Fruit fly (Drosophila melanogaster) whole organism, embryonic: Measurements from ENCODE around the gene mask.
A peak's percentile ranks its signal among the peaks of the same experiment; 100 is the strongest.

Source experiments
- Abd-B ChIP-seq: fragments of 200-800 bp; sonication (Bioruptor generic); optimal IDR thresholded peaks from 2 replicates; lab custom pipeline; 2018; ENCODE audit warnings: missing biosample characterization, mild to moderate bottlenecking, missing genetic modification characterization, moderate library complexity
- B-H1 ChIP-seq: fragments of 200-800 bp; sonication (Bioruptor generic); IDR thresholded peaks from 3 replicates; pipeline ENCODE4 v1.3.6; 2022; ENCODE audit warnings: missing biosample characterization, missing genetic modification characterization
- Bgb ChIP-seq: fragments of 200-800 bp; sonication (Bioruptor generic); IDR thresholded peaks from 2 replicates; pipeline ENCODE4 v1.3.6; 2022; ENCODE audit warnings: missing biosample characterization, missing genetic modification characterization; ENCODE audit not compliant: partially characterized antibody
- CG11504 ChIP-seq: fragments of 200-800 bp; sonication (Bioruptor generic); optimal IDR thresholded peaks from 3 replicates; lab custom pipeline; 2019; ENCODE audit warnings: missing biosample characterization, mild to moderate bottlenecking, missing genetic modification characterization, moderate library complexity
- CG11560 ChIP-seq: fragments of 200-800 bp; sonication (Bioruptor generic); IDR thresholded peaks from 3 replicates; pipeline ENCODE4 v1.3.6; 2022; ENCODE audit warnings: missing biosample characterization, missing genetic modification characterization
- CG11696 ChIP-seq: fragments of 200-800 bp; sonication (Bioruptor generic); IDR thresholded peaks from 2 replicates; pipeline ENCODE4 v1.3.6; 2022; ENCODE audit warnings: missing biosample characterization, missing genetic modification characterization
- CG12391 ChIP-seq: fragments of 200-800 bp; sonication (Bioruptor generic); optimal IDR thresholded peaks from 3 replicates; lab custom pipeline; 2018; ENCODE audit warnings: missing biosample characterization, mild to moderate bottlenecking, missing genetic modification characterization, moderate library complexity
- CG13775 ChIP-seq: fragments of 200-800 bp; sonication (Bioruptor generic); optimal IDR thresholded peaks from 3 replicates; lab custom pipeline; 2017; ENCODE audit warnings: missing biosample characterization, mild to moderate bottlenecking, missing genetic modification characterization
- CG13894 ChIP-seq: fragments of 200-800 bp; sonication (Bioruptor generic); optimal IDR thresholded peaks from 3 replicates; lab custom pipeline; 2018; ENCODE audit warnings: missing biosample characterization, mild to moderate bottlenecking, missing genetic modification characterization, moderate library complexity
- CG17385 ChIP-seq: fragments of 200-800 bp; sonication (Bioruptor generic); optimal IDR thresholded peaks from 3 replicates; lab custom pipeline; 2018; ENCODE audit warnings: missing biosample characterization, mild to moderate bottlenecking, missing genetic modification characterization
- CG31388 ChIP-seq: fragments of 200-800 bp; sonication (Bioruptor generic); optimal IDR thresholded peaks from 2 replicates; lab custom pipeline; 2016; ENCODE audit warnings: missing biosample characterization, missing genetic modification characterization
- CG33213 ChIP-seq: fragments of 200-800 bp; sonication (Bioruptor generic); optimal IDR thresholded peaks from 3 replicates; lab custom pipeline; 2016; ENCODE audit warnings: missing biosample characterization, missing genetic modification characterization
- CG4328 ChIP-seq: fragments of 200-800 bp; sonication (Bioruptor generic); optimal IDR thresholded peaks from 3 replicates; lab custom pipeline; 2017; ENCODE audit warnings: missing biosample characterization, missing genetic modification reagents, missing genetic modification characterization
- CG4404 ChIP-seq: fragments of 200-800 bp; sonication (Bioruptor generic); IDR thresholded peaks from 2 replicates; pipeline ENCODE4 v1.3.6; 2022; ENCODE audit warnings: missing biosample characterization, missing genetic modification characterization
- CG5245 ChIP-seq: fragments of 200-800 bp; sonication (Bioruptor generic); optimal IDR thresholded peaks from 3 replicates; lab custom pipeline; 2016; ENCODE audit warnings: missing biosample characterization, missing genetic modification characterization
- CG7357 ChIP-seq: fragments of 200-800 bp; sonication (Bioruptor generic); IDR thresholded peaks from 3 replicates; pipeline ENCODE4 v1.3.6; 2022; ENCODE audit warnings: missing biosample characterization, missing genetic modification characterization
- CG7786 ChIP-seq: fragments of 200-800 bp; sonication (Bioruptor generic); optimal IDR thresholded peaks from 2 replicates; lab custom pipeline; 2016; ENCODE audit warnings: missing biosample characterization, missing genetic modification characterization
- CG8765 ChIP-seq: fragments of 200-800 bp; sonication (Bioruptor generic); IDR thresholded peaks from 2 replicates; pipeline ENCODE4 v1.3.6; 2022; ENCODE audit warnings: missing biosample characterization, missing genetic modification characterization
- CG8924 ChIP-seq: fragments of 200-800 bp; optimal IDR thresholded peaks from 3 replicates; lab custom pipeline; 2019; ENCODE audit warnings: missing biosample characterization, mild to moderate bottlenecking, missing genetic modification characterization, moderate library complexity
- CG9817 ChIP-seq: fragments of 200-800 bp; sonication (Bioruptor generic); optimal IDR thresholded peaks from 2 replicates; lab custom pipeline; 2018; ENCODE audit warnings: missing biosample characterization, mild to moderate bottlenecking, missing genetic modification characterization, moderate library complexity
- CTCF ChIP-seq: fragments of 200-800 bp; sonication (Bioruptor generic); optimal IDR thresholded peaks from 2 replicates; lab custom pipeline; 2017; ENCODE audit warnings: missing biosample characterization, mild to moderate bottlenecking, missing genetic modification characterization, moderate library complexity
- Chrac-16 ChIP-seq: fragments of 200-800 bp; sonication (Bioruptor generic); optimal IDR thresholded peaks from 3 replicates; lab custom pipeline; 2016; ENCODE audit warnings: missing biosample characterization, missing genetic modification characterization
- D19A ChIP-seq: fragments of 200-800 bp; optimal IDR thresholded peaks from 3 replicates; lab custom pipeline; 2019; ENCODE audit warnings: missing biosample characterization, mild to moderate bottlenecking, missing genetic modification characterization, moderate library complexity
- HLHmδ ChIP-seq: fragments of 200-800 bp; sonication (Bioruptor generic); optimal IDR thresholded peaks from 2 replicates; lab custom pipeline; 2018; ENCODE audit warnings: missing biosample characterization, mild to moderate bottlenecking, missing genetic modification characterization, moderate library complexity
- HmgZ ChIP-seq: fragments of 200-800 bp; sonication (Bioruptor generic); optimal IDR thresholded peaks from 2 replicates; lab custom pipeline; 2018; ENCODE audit warnings: missing biosample characterization, mild to moderate bottlenecking, missing genetic modification characterization
- Lhr ChIP-seq: fragments of 200-800 bp; sonication (Bioruptor generic); optimal IDR thresholded peaks from 3 replicates; lab custom pipeline; 2017; ENCODE audit warnings: mild to moderate bottlenecking, missing biosample characterization, missing genetic modification reagents, missing genetic modification characterization
- Mad ChIP-seq: fragments of 200-800 bp; sonication (Bioruptor generic); optimal IDR thresholded peaks from 2 replicates; lab custom pipeline; 2016; ENCODE audit warnings: missing biosample characterization, missing genetic modification characterization
- Max ChIP-seq: fragments of 200-800 bp; sonication (Bioruptor generic); optimal IDR thresholded peaks from 2 replicates; lab custom pipeline; 2016; ENCODE audit warnings: missing biosample characterization, mild to moderate bottlenecking, missing genetic modification characterization
- Med ChIP-seq: fragments of 200-800 bp; sonication (Bioruptor generic); peaks from one replicate; lab custom pipeline; 2016; ENCODE audit warnings: missing biosample characterization, missing genetic modification characterization, mild to moderate bottlenecking, inconsistent platforms, moderate library complexity
- Nf-YA ChIP-seq: fragments of 200-800 bp; sonication (Bioruptor generic); IDR thresholded peaks from 2 replicates; pipeline ENCODE4 v1.3.6; 2022; ENCODE audit warnings: missing biosample characterization, missing genetic modification characterization
- NfI ChIP-seq: fragments of 200-800 bp; sonication (Bioruptor generic); optimal IDR thresholded peaks from 3 replicates; lab custom pipeline; 2018; ENCODE audit warnings: missing biosample characterization, mild to moderate bottlenecking, missing genetic modification characterization, moderate library complexity
- Optix ChIP-seq: fragments of 200-800 bp; sonication (Bioruptor generic); IDR thresholded peaks from 3 replicates; pipeline ENCODE4 v1.3.6; 2022; ENCODE audit warnings: missing biosample characterization, missing genetic modification characterization
- TFAM ChIP-seq: fragments of 200-800 bp; sonication (Bioruptor generic); optimal IDR thresholded peaks from 2 replicates; lab custom pipeline; 2017; ENCODE audit warnings: missing biosample characterization, missing genetic modification characterization, inconsistent platforms
- crc ChIP-seq: fragments of 200-800 bp; sonication (Bioruptor generic); optimal IDR thresholded peaks from 2 replicates; lab custom pipeline; 2016; ENCODE audit warnings: missing biosample characterization, missing genetic modification characterization
- cwo ChIP-seq: fragments of 200-800 bp; sonication (Bioruptor generic); optimal IDR thresholded peaks from 3 replicates; lab custom pipeline; 2017; ENCODE audit warnings: missing biosample characterization, missing genetic modification characterization, mild to moderate bottlenecking, moderate library complexity, missing genetic modification reagents
- gce ChIP-seq: fragments of 200-800 bp; sonication (Bioruptor generic); IDR thresholded peaks from 3 replicates; pipeline ENCODE4 v1.3.6; 2022; ENCODE audit warnings: missing biosample characterization, missing genetic modification characterization
- gcm ChIP-seq: fragments of 200-800 bp; sonication (Bioruptor generic); optimal IDR thresholded peaks from 2 replicates; lab custom pipeline; 2019; ENCODE audit warnings: missing biosample characterization, mild to moderate bottlenecking, missing genetic modification characterization, moderate library complexity
- ham ChIP-seq: fragments of 200-800 bp; sonication (Bioruptor generic); IDR thresholded peaks from 2 replicates; pipeline ENCODE4 v1.3.6; 2022; ENCODE audit warnings: missing biosample characterization, missing genetic modification characterization
- mam ChIP-seq: fragments of 200-800 bp; sonication (Bioruptor generic); optimal IDR thresholded peaks from 3 replicates; lab custom pipeline; 2016; ENCODE audit warnings: missing biosample characterization, missing genetic modification characterization
- mld ChIP-seq: fragments of 200-800 bp; sonication (Bioruptor generic); IDR thresholded peaks from 3 replicates; pipeline ENCODE4 v1.3.6; 2022; ENCODE audit warnings: missing biosample characterization, missing genetic modification characterization; ENCODE audit not compliant: partially characterized antibody
- nmo ChIP-seq: fragments of 200-800 bp; sonication (Bioruptor generic); optimal IDR thresholded peaks from 2 replicates; lab custom pipeline; 2018; ENCODE audit warnings: missing biosample characterization, mild to moderate bottlenecking, missing genetic modification characterization, moderate library complexity
- nom ChIP-seq: fragments of 200-800 bp; sonication (Bioruptor generic); optimal IDR thresholded peaks from 2 replicates; lab custom pipeline; 2017; ENCODE audit warnings: missing biosample characterization, missing genetic modification characterization, mild to moderate bottlenecking, moderate library complexity, missing genetic modification reagents
- repo ChIP-seq: fragments of 200-800 bp; sonication (Bioruptor generic); optimal IDR thresholded peaks from 2 replicates; lab custom pipeline; 2016; ENCODE audit warnings: missing biosample characterization, missing genetic modification characterization
- sc ChIP-seq, 3 experiments: fragments of >200 bp in 2 of 3; fragments of 200-800 bp in 1 of 3; sonication (Bioruptor generic) in 1 of 3; optimal IDR thresholded peaks; 2 replicates in 2 of 3; 3 replicates in 1 of 3; lab custom pipeline; 2017; ENCODE audit warnings: mild to moderate bottlenecking in 1 of 3, missing biosample characterization in 1 of 3, missing genetic modification characterization in 1 of 3, missing genetic modification reagents in 1 of 3
- slbo ChIP-seq: fragments of 200-800 bp; sonication (Bioruptor generic); IDR thresholded peaks from 2 replicates; pipeline ENCODE4 v1.3.6; 2022; ENCODE audit warnings: missing biosample characterization, missing genetic modification characterization
- sna ChIP-seq: fragments of 200-800 bp; sonication (Bioruptor generic); IDR thresholded peaks from 2 replicates; pipeline ENCODE4 v1.3.6; 2022; ENCODE audit warnings: missing biosample characterization, missing genetic modification characterization; ENCODE audit not compliant: partially characterized antibody
- sr ChIP-seq: fragments of 200-800 bp; sonication (Bioruptor generic); IDR thresholded peaks from 3 replicates; pipeline ENCODE4 v1.3.6; 2022; ENCODE audit warnings: missing biosample characterization, missing genetic modification characterization
- tio ChIP-seq: fragments of 200-800 bp; sonication (Bioruptor generic); optimal IDR thresholded peaks from 2 replicates; lab custom pipeline; 2017; ENCODE audit warnings: missing biosample characterization, missing genetic modification characterization, inconsistent platforms
- tna ChIP-seq: fragments of 200-800 bp; sonication (Bioruptor generic); IDR thresholded peaks from 2 replicates; pipeline ENCODE4 v1.3.6; 2022; ENCODE audit warnings: missing biosample characterization, missing genetic modification characterization; ENCODE audit not compliant: partially characterized antibody
- tx ChIP-seq: fragments of 200-800 bp; sonication (Bioruptor generic); optimal IDR thresholded peaks from 2 replicates; lab custom pipeline; 2016; ENCODE audit warnings: missing biosample characterization, missing genetic modification characterization
- zen2 ChIP-seq: fragments of 200-800 bp; sonication (Bioruptor generic); IDR thresholded peaks from 3 replicates; pipeline ENCODE4 v1.3.6; 2022; ENCODE audit warnings: missing biosample characterization, missing genetic modification characterization; ENCODE audit not compliant: partially characterized antibody

Gene mask

DNA sequence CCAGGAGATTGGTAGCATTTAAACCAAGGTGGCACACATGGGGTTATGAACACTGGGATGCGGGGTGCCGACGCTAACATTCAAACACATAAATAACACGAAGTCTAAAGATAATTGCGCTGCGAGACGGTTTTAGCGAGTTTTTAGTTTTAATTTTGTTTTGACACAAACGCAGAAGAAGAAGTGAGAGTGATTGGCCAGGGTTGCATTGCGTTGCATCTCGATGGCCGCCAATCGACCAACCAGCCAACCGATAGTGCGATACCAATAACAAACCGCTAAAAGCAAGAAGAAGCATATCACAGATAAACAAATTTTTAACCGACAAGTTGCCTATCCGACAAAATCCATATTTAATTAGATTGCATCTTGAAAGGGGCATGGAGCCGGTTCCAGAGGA lies 3.6 kb upstream of the mask start, which contains the start of the genes Spps and CG13609 (continued):
- TF ChIP-seq crc (GFP tag; lab: Kevin White, UChicago), result no peak
- no peak for TF ChIP-seq CG7786 (GFP tag; lab: Kevin White, UChicago)
- peak; percentile 31 for TF ChIP-seq CG12391 (tag; lab: Kevin White, UChicago)
- TF ChIP-seq gcm (GFP tag; lab: Kevin White, UChicago), result no peak
- no peak for TF ChIP-seq Chrac-16 (GFP tag; lab: Kevin White, UChicago)
- no peak for TF ChIP-seq CG31388
- peak; percentile 34 for TF ChIP-seq mam
- TF ChIP-seq TFAM (GFP tag; lab: Kevin White, UChicago), result no peak
- no peak for TF ChIP-seq tio (GFP tag; lab: Kevin White, UChicago)
- TF ChIP-seq CG11696 (GFP tag; lab: Robert Waterston, UW), result no peak
- peak; percentile 46 for TF ChIP-seq nmo (GFP tag; lab: Kevin White, UChicago)
- no peak for TF ChIP-seq cwo (GFP tag; lab: Kevin White, UChicago)
- TF ChIP-seq CG4328 (GFP tag; lab: Kevin White, UChicago), result no peak
- no peak for TF ChIP-seq CG9817 (tag; lab: Kevin White, UChicago)
- no peak for TF ChIP-seq CG8765
- TF ChIP-seq gce (GFP tag; lab: Robert Waterston, UW), result no peak
- no peak for TF ChIP-seq CTCF (GFP tag; lab: Kevin White, UChicago)
- TF ChIP-seq HLHmδ (GFP tag; lab: Kevin White, UChicago), result peak; percentile 2
- TF ChIP-seq CG17385 (GFP tag; lab: Kevin White, UChicago), result peak; percentile 100
- no peak for TF ChIP-seq Abd-B
- peak; percentile 10 for TF ChIP-seq nom (GFP tag; lab: Kevin White, UChicago)
- TF ChIP-seq Nf-YA (GFP tag; lab: Robert Waterston, UW), result 0 out of 2 replicates have a peak, but pooled peaks have one; percentile 20
- peak; percentile 9; the same call in 1 of the 3 replicates for TF ChIP-seq sr (GFP tag; lab: Robert Waterston, UW)
- no peak for TF ChIP-seq CG4404
- TF ChIP-seq mld (GFP tag; lab: Robert Waterston, UW), result peak; percentile 96
- TF ChIP-seq Lhr (GFP tag; lab: Kevin White, UChicago), result peak; percentile 9
- TF ChIP-seq ham (GFP tag; lab: Robert Waterston, UW), result no peak
- peak; percentile 93 for TF ChIP-seq tna (GFP tag; lab: Robert Waterston, UW)
- TF ChIP-seq CG13775 (GFP tag; lab: Kevin White, UChicago), result peak; percentile 21
- TF ChIP-seq HmgZ (tag; lab: Kevin White, UChicago), result peak; percentile 71
- no peak for TF ChIP-seq CG13894
- TF ChIP-seq slbo (GFP tag; lab: Robert Waterston, UW), result peak; percentile 42; the same call in 1 of the 2 replicates
- TF ChIP-seq CG8924 (tag; lab: Kevin White, UChicago), result peak; percentile 57
- TF ChIP-seq CG11504, result no peak
- TF ChIP-seq CG7357 (GFP tag; lab: Robert Waterston, UW), result no peak
- peak; percentile 92 for TF ChIP-seq zen2 (GFP tag; lab: Robert Waterston, UW)
- TF ChIP-seq Mad, result no peak
- TF ChIP-seq D19A, result no peak
- TF ChIP-seq Max (GFP tag; lab: Kevin White, UChicago), result no peak
- TF ChIP-seq sc (optimal IDR thresholded peaks at IDR 0.05; lab: Kevin White, UChicago), result no peak
- no peak for TF ChIP-seq sc (GFP tag; optimal IDR thresholded peaks at IDR 0.05; lab: Kevin White, UChicago)
- TF ChIP-seq CG5245 (GFP tag; lab: Kevin White, UChicago), result no peak
- peak; percentile 87 for TF ChIP-seq Med (GFP tag; lab: Kevin White, UChicago)
- peak; percentile 27 for TF ChIP-seq NfI (GFP tag; lab: Kevin White, UChicago)
- no peak for TF ChIP-seq CG11560 (tag; lab: Robert Waterston, UW)
- TF ChIP-seq tx (GFP tag; lab: Kevin White, UChicago), result no peak
- no peak for TF ChIP-seq B-H1 (GFP tag; lab: Robert Waterston, UW)
- no peak for TF ChIP-seq CG33213 (GFP tag; lab: Kevin White, UChicago)
- no peak for TF ChIP-seq Optix
- TF ChIP-seq Bgb, result peak; percentile 99
- peak; percentile 92 for TF ChIP-seq sna (GFP tag; lab: Robert Waterston, UW)
- no peak for TF ChIP-seq repo (GFP tag; lab: Kevin White, UChicago)
